Fruit fly (Drosophila melanogaster) whole organism, embryonic: ENCODE results near the gene Ppm1.

Source experiments
- ATbp ChIP-seq: fragments of 200-800 bp; sonication (Bioruptor generic); optimal IDR thresholded peaks from 2 replicates; lab custom pipeline; 2017; ENCODE audit warnings: missing biosample characterization, mild to moderate bottlenecking, missing genetic modification characterization, missing genetic modification reagents
- BEAF-32 ChIP-seq: fragments of 200-800 bp; sonication (Bioruptor generic); optimal IDR thresholded peaks from 3 replicates; lab custom pipeline; 2017; ENCODE audit warnings: missing biosample characterization, missing genetic modification characterization, mild to moderate bottlenecking, moderate library complexity, missing genetic modification reagents
- CG1024 ChIP-seq: fragments of 200-800 bp; sonication (Bioruptor generic); IDR thresholded peaks from 2 replicates; pipeline ENCODE4 v1.3.6; 2022; ENCODE audit warnings: missing biosample characterization, missing genetic modification characterization
- CG10321 ChIP-seq: fragments of 200-800 bp; sonication (Bioruptor generic); IDR thresholded peaks from 2 replicates; pipeline ENCODE4 v1.3.6; 2022; ENCODE audit warnings: missing biosample characterization, missing genetic modification characterization
- CG11695 ChIP-seq: fragments of 200-800 bp; sonication (Bioruptor generic); IDR thresholded peaks from 3 replicates; pipeline ENCODE4 v1.3.6; 2022; ENCODE audit warnings: missing biosample characterization, missing genetic modification characterization
- CG1233 ChIP-seq: fragments of 200-800 bp; sonication (Bioruptor generic); optimal IDR thresholded peaks from 4 replicates; lab custom pipeline; 2018; ENCODE audit warnings: missing biosample characterization, mild to moderate bottlenecking, missing genetic modification characterization
- CG12942 ChIP-seq: fragments of 200-800 bp; sonication (Bioruptor generic); optimal IDR thresholded peaks from 3 replicates; lab custom pipeline; 2016; ENCODE audit warnings: missing biosample characterization, missing genetic modification characterization
- CG15479 ChIP-seq: fragments of 200-800 bp; sonication (Bioruptor generic); optimal IDR thresholded peaks from 3 replicates; lab custom pipeline; 2019; ENCODE audit warnings: missing biosample characterization, mild to moderate bottlenecking, missing genetic modification characterization, moderate library complexity
- CG15696 ChIP-seq: fragments of 200-800 bp; sonication (Bioruptor generic); optimal IDR thresholded peaks from 2 replicates; lab custom pipeline; 2019; ENCODE audit warnings: missing biosample characterization, mild to moderate bottlenecking, missing genetic modification characterization, moderate library complexity
- CG1602 ChIP-seq: fragments of 200-800 bp; sonication (Bioruptor generic); optimal IDR thresholded peaks from 3 replicates; lab custom pipeline; 2016; ENCODE audit warnings: missing biosample characterization, missing genetic modification characterization
- CG17186 ChIP-seq: fragments of 200-800 bp; sonication (Bioruptor generic); optimal IDR thresholded peaks from 3 replicates; lab custom pipeline; 2017; ENCODE audit warnings: missing biosample characterization, missing genetic modification reagents, missing genetic modification characterization
- CG17359 ChIP-seq: fragments of 200-800 bp; sonication (Bioruptor generic); optimal IDR thresholded peaks from 3 replicates; lab custom pipeline; 2018; ENCODE audit warnings: missing biosample characterization, mild to moderate bottlenecking, missing genetic modification characterization, moderate library complexity
- CG17568 ChIP-seq: fragments of 200-800 bp; sonication (Bioruptor generic); optimal IDR thresholded peaks from 2 replicates; lab custom pipeline; 2018; ENCODE audit warnings: missing biosample characterization, mild to moderate bottlenecking, missing genetic modification characterization, moderate library complexity
- CG18476 ChIP-seq: fragments of 200-800 bp; sonication (Bioruptor generic); optimal IDR thresholded peaks from 2 replicates; lab custom pipeline; 2016; ENCODE audit warnings: missing biosample characterization, mild to moderate bottlenecking, missing genetic modification characterization
- CG2202 ChIP-seq: fragments of 200-800 bp; sonication (Bioruptor generic); optimal IDR thresholded peaks from 2 replicates; lab custom pipeline; 2018; ENCODE audit warnings: missing biosample characterization, mild to moderate bottlenecking, missing genetic modification characterization
- CG30431 ChIP-seq: fragments of 200-800 bp; sonication (Bioruptor generic); optimal IDR thresholded peaks from 2 replicates; lab custom pipeline; 2017; ENCODE audit warnings: missing biosample characterization, missing genetic modification characterization
- CG3838 ChIP-seq: fragments of 200-800 bp; sonication (Bioruptor generic); optimal IDR thresholded peaks from 3 replicates; lab custom pipeline; 2016; ENCODE audit warnings: missing biosample characterization, missing genetic modification characterization
- CG4282 ChIP-seq: fragments of 200-800 bp; sonication (Bioruptor generic); optimal IDR thresholded peaks from 2 replicates; lab custom pipeline; 2016; ENCODE audit warnings: missing biosample characterization, missing genetic modification characterization
- CG4617 ChIP-seq: fragments of 200-800 bp; sonication (Bioruptor generic); optimal IDR thresholded peaks from 3 replicates; lab custom pipeline; 2016; ENCODE audit warnings: missing biosample characterization, missing genetic modification characterization, borderline replicate concordance
- CG9817 ChIP-seq: fragments of 200-800 bp; sonication (Bioruptor generic); optimal IDR thresholded peaks from 2 replicates; lab custom pipeline; 2018; ENCODE audit warnings: missing biosample characterization, mild to moderate bottlenecking, missing genetic modification characterization, moderate library complexity
- Chrac-16 ChIP-seq: fragments of 200-800 bp; sonication (Bioruptor generic); optimal IDR thresholded peaks from 3 replicates; lab custom pipeline; 2016; ENCODE audit warnings: missing biosample characterization, missing genetic modification characterization
- Ets97D ChIP-seq: fragments of 200-800 bp; sonication (Bioruptor generic); optimal IDR thresholded peaks from 3 replicates; lab custom pipeline; 2016; ENCODE audit warnings: missing biosample characterization, missing genetic modification characterization
- Hr3 ChIP-seq: fragments of 200-800 bp; sonication (Bioruptor generic); optimal IDR thresholded peaks from 3 replicates; lab custom pipeline; 2016; ENCODE audit warnings: missing biosample characterization, missing genetic modification characterization
- MESR4 ChIP-seq: fragments of 200-800 bp; sonication (Bioruptor generic); optimal IDR thresholded peaks from 2 replicates; lab custom pipeline; 2018; ENCODE audit warnings: missing biosample characterization, mild to moderate bottlenecking, missing genetic modification characterization, moderate library complexity
- Ptx1 ChIP-seq: fragments of 200-800 bp; sonication (Bioruptor generic); IDR thresholded peaks from 2 replicates; pipeline ENCODE4 v1.3.6; 2022; ENCODE audit warnings: missing biosample characterization, missing genetic modification characterization
- Sox100B ChIP-seq: fragments of 200-800 bp; sonication (Bioruptor generic); optimal IDR thresholded peaks from 3 replicates; lab custom pipeline; 2018; ENCODE audit warnings: missing biosample characterization, mild to moderate bottlenecking, missing genetic modification characterization
- Sry-β ChIP-seq: fragments of 200-800 bp; sonication (Bioruptor generic); optimal IDR thresholded peaks from 2 replicates; lab custom pipeline; 2018; ENCODE audit warnings: missing biosample characterization, mild to moderate bottlenecking, missing genetic modification characterization, moderate library complexity
- YL-1 ChIP-seq: fragments of 200-800 bp; sonication (Bioruptor generic); optimal IDR thresholded peaks from 3 replicates; lab custom pipeline; 2017; ENCODE audit warnings: missing biosample characterization, mild to moderate bottlenecking, missing genetic modification characterization
- az2 ChIP-seq: fragments of 200-800 bp; sonication (Bioruptor generic); optimal IDR thresholded peaks from 3 replicates; lab custom pipeline; 2016; ENCODE audit warnings: missing biosample characterization, missing genetic modification characterization
- btn ChIP-seq: fragments of 200-800 bp; sonication (Bioruptor generic); optimal IDR thresholded peaks from 2 replicates; lab custom pipeline; 2016; ENCODE audit warnings: missing biosample characterization, missing genetic modification characterization
- chif ChIP-seq, 2 experiments: fragments of 200-800 bp; sonication (Bioruptor generic); optimal IDR thresholded peaks; 3 replicates each; lab custom pipeline; 2016; ENCODE audit warnings: missing biosample characterization in 2 of 2, missing genetic modification characterization in 2 of 2
- chinmo ChIP-seq: fragments of 200-800 bp; sonication (Bioruptor generic); IDR thresholded peaks from 4 replicates; pipeline ENCODE4 v1.3.6; 2022; ENCODE audit warnings: missing biosample characterization, missing genetic modification characterization; ENCODE audit not compliant: partially characterized antibody
- crol ChIP-seq: fragments of 200-800 bp; sonication (Bioruptor generic); IDR thresholded peaks from 2 replicates; pipeline ENCODE4 v1.3.6; 2022; ENCODE audit warnings: missing biosample characterization, missing genetic modification characterization
- disco-r ChIP-seq: fragments of 200-800 bp; sonication (Bioruptor generic); optimal IDR thresholded peaks from 2 replicates; lab custom pipeline; 2016; ENCODE audit warnings: missing biosample characterization, missing genetic modification characterization
- dm ChIP-seq: fragments of 200-800 bp; sonication (Bioruptor generic); optimal IDR thresholded peaks from 3 replicates; lab custom pipeline; 2016; ENCODE audit warnings: missing biosample characterization, missing genetic modification characterization
- eve ChIP-seq, 2 experiments: fragments of >200 bp; optimal IDR thresholded peaks; 2 replicates each; lab custom pipeline; 2017; ENCODE audit warnings: missing biosample characterization in 2 of 2, missing genetic modification characterization in 2 of 2
- fd102C ChIP-seq: fragments of 200-800 bp; sonication (Bioruptor generic); optimal IDR thresholded peaks from 2 replicates; lab custom pipeline; 2018; ENCODE audit warnings: missing biosample characterization, mild to moderate bottlenecking, missing genetic modification characterization, moderate library complexity
- ftz-f1 ChIP-seq: fragments of 200-800 bp; sonication (Bioruptor generic); optimal IDR thresholded peaks from 2 replicates; lab custom pipeline; 2016; ENCODE audit warnings: missing biosample characterization, missing genetic modification characterization
- gce ChIP-seq: fragments of 200-800 bp; sonication (Bioruptor generic); IDR thresholded peaks from 3 replicates; pipeline ENCODE4 v1.3.6; 2022; ENCODE audit warnings: missing biosample characterization, missing genetic modification characterization
- gcm2 ChIP-seq: fragments of 200-800 bp; sonication (Bioruptor generic); optimal IDR thresholded peaks from 2 replicates; lab custom pipeline; 2016; ENCODE audit warnings: missing biosample characterization, missing genetic modification characterization
- kah ChIP-seq: fragments of 200-800 bp; sonication (Bioruptor generic); optimal IDR thresholded peaks from 2 replicates; lab custom pipeline; 2018; ENCODE audit warnings: missing biosample characterization, mild to moderate bottlenecking, missing genetic modification characterization
- kni ChIP-seq: fragments of 200-800 bp; sonication (Bioruptor generic); optimal IDR thresholded peaks from 3 replicates; lab custom pipeline; 2017; ENCODE audit warnings: mild to moderate bottlenecking, missing biosample characterization, missing genetic modification reagents, missing genetic modification characterization
- pum ChIP-seq: fragments of 200-800 bp; sonication (Bioruptor generic); optimal IDR thresholded peaks from 2 replicates; lab custom pipeline; 2016; ENCODE audit warnings: missing biosample characterization, missing genetic modification characterization
- salm ChIP-seq: fragments of 200-800 bp; sonication (Bioruptor generic); optimal IDR thresholded peaks from 2 replicates; lab custom pipeline; 2018; ENCODE audit warnings: missing biosample characterization, mild to moderate bottlenecking, missing genetic modification characterization
- scrt ChIP-seq: fragments of 200-800 bp; sonication (Bioruptor generic); optimal IDR thresholded peaks from 2 replicates; lab custom pipeline; 2018; ENCODE audit warnings: missing biosample characterization, mild to moderate bottlenecking, missing genetic modification characterization, moderate library complexity
- sima ChIP-seq: fragments of 200-800 bp; sonication (Bioruptor generic); optimal IDR thresholded peaks from 2 replicates; lab custom pipeline; 2016; ENCODE audit warnings: missing biosample characterization, missing genetic modification characterization
- tgo ChIP-seq: fragments of 200-800 bp; sonication (Bioruptor generic); IDR thresholded peaks from 3 replicates; pipeline ENCODE4 v1.3.6; 2022; ENCODE audit warnings: missing biosample characterization, missing genetic modification characterization
- twi ChIP-seq: fragments of 200-800 bp; optimal IDR thresholded peaks from 2 replicates; lab custom pipeline; 2019; ENCODE audit warnings: missing biosample characterization, mild to moderate bottlenecking, missing genetic modification characterization, moderate library complexity

The Ppm1 gene

dm6 chr3L:621097-621967, 40.2 kb downstream of the Ppm1 start (continued):
- TF ChIP-seq CG17186 (GFP tag; lab: Kevin White, UChicago) (peak; percentile 37), CG10321 (no peak), BEAF-32 (GFP tag; lab: Kevin White, UChicago) (no peak), tgo (GFP tag; lab: Robert Waterston, UW) (peak; percentile 63; the same call in 1 of the 3 replicates), eve (GFP tag; optimal IDR thresholded peaks at IDR 0.05; lab: Kevin White, UChicago) (peak; percentile 83 to 89), CG15479 (GFP tag; lab: Kevin White, UChicago) (peak; percentile 92), sima (GFP tag; lab: Kevin White, UChicago) (peak; percentile 17), CG2202 (tag; lab: Kevin White, UChicago) (peak; percentile 93), CG17359 (tag; lab: Kevin White, UChicago) (peak; percentile 66), CG3838 (GFP tag; lab: Kevin White, UChicago) (peak; percentile 35), dm (GFP tag; lab: Kevin White, UChicago) (peak; percentile 10), CG30431 (GFP tag; lab: Kevin White, UChicago) (peak; percentile 85), chinmo (GFP tag; lab: Robert Waterston, UW) (no peak), kni (GFP tag; lab: Kevin White, UChicago) (peak; percentile 72), CG18476 (GFP tag; lab: Kevin White, UChicago) (peak; percentile 68), CG12942 (GFP tag; lab: Kevin White, UChicago) (peak; percentile 60), CG1602 (GFP tag; lab: Kevin White, UChicago) (peak; percentile 82), salm (peak; percentile 72), MESR4 (GFP tag; lab: Kevin White, UChicago) (peak; percentile 10), CG4282 (GFP tag; lab: Kevin White, UChicago) (peak; percentile 1), Hr3 (GFP tag; lab: Kevin White, UChicago) (peak; percentile 70), CG1233 (peak; percentile 74), Ptx1 (GFP tag; lab: Robert Waterston, UW) (peak; percentile 53), CG15696 (peak; percentile 98), pum (GFP tag; lab: Kevin White, UChicago) (peak; percentile 72), ATbp (GFP tag; lab: Kevin White, UChicago) (peak; percentile 57), chif (GFP tag; optimal IDR thresholded peaks at IDR 0.05; lab: Kevin White, UChicago) (peak; percentile 57 to 92), Sox100B (peak; percentile 57), kah (peak; percentile 13), YL-1 (GFP tag; lab: Kevin White, UChicago) (peak; percentile 36), Chrac-16 (GFP tag; lab: Kevin White, UChicago) (peak; percentile 89), CG9817 (tag; lab: Kevin White, UChicago) (peak; percentile 25), scrt (GFP tag; lab: Kevin White, UChicago) (peak; percentile 40), twi (peak; percentile 91), Ets97D (peak; percentile 13), btn (GFP tag; lab: Kevin White, UChicago) (peak; percentile 55), crol (GFP tag; lab: Robert Waterston, UW) (peak; percentile 73; the same call in 1 of the 2 replicates), gce (GFP tag; lab: Robert Waterston, UW) (no peak), az2 (GFP tag; lab: Kevin White, UChicago) (peak; percentile 84), gcm2 (GFP tag; lab: Kevin White, UChicago) (peak; percentile 54), ftz-f1 (GFP tag; lab: Kevin White, UChicago) (no peak), fd102C (peak; percentile 98), CG1024 (peak; percentile 44; the same call in 1 of the 2 replicates), CG11695 (peak; percentile 47; the same call in 1 of the 3 replicates), Sry-β (GFP tag; lab: Kevin White, UChicago) (no peak), CG17568 (GFP tag; lab: Kevin White, UChicago) (peak; percentile 77), CG4617 (GFP tag; lab: Kevin White, UChicago) (peak; percentile 76), disco-r (GFP tag; lab: Kevin White, UChicago) (peak; percentile 31)
